Fruit fly (Drosophila melanogaster) whole organism: Measurements from ENCODE around the gene comm2.

ENCODE experiments used
- CG8478 ChIP-seq: fragments of >200 bp; optimal IDR thresholded peaks from 2 replicates; lab custom pipeline; 2018; ENCODE audit warnings: inconsistent platforms
- Dll ChIP-seq: fragments of >200 bp; optimal IDR thresholded peaks from 2 replicates; lab custom pipeline; 2017
- EcR ChIP-seq, 2 experiments: fragments of >200 bp; optimal IDR thresholded peaks; 2 replicates each; lab custom pipeline; 2017; ENCODE audit warnings: missing biosample characterization in 2 of 2, missing genetic modification characterization in 2 of 2, missing genetic modification reagents in 2 of 2
- pan ChIP-seq: fragments of >200 bp; optimal IDR thresholded peaks from 2 replicates; lab custom pipeline; 2017
- psq ChIP-seq: fragments of >200 bp; optimal IDR thresholded peaks from 2 replicates; lab custom pipeline; 2017
- usp ChIP-seq: fragments of >200 bp; optimal IDR thresholded peaks from 2 replicates; lab custom pipeline; 2017; ENCODE audit warnings: missing biosample characterization, missing genetic modification characterization, mixed read lengths

DNA sequence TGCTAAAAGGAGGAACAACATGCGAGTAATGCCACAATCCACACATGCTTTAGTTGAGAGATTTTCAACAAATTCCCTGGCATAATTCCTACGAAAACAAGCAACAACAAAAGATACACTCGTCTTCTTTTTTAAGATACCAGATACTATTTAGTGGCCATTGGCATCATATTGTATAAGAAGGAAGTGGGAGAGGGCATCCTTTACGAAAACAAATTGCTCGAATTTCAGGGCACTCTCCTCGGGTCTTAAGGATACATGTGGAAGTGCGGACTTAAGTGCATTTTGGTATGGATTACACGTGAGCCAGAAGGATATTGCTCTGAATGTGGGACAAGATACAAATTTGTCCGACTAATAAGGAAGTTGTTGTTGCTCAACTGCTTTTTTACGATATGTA is 10.5 kb upstream of the comm2 start:
- TF ChIP-seq Dll (lab: Kevin White, UChicago) (no peak), EcR (GFP tag; optimal IDR thresholded peaks at IDR 0.05; lab: Kevin White, UChicago) (no peak), pan (lab: Kevin White, UChicago) (no peak), CG8478 (no peak), psq (lab: Kevin White, UChicago) (no peak), usp (no peak)
